Worm (Caenorhabditis elegans) whole organism, L1 larva: ENCODE measurements around the gene W02C12.2.

Experiments used
- C04F5.9 ChIP-seq: sonication (generic microtip); optimal IDR thresholded peaks from 2 replicates; lab custom pipeline; 2016; ENCODE audit warnings: missing genetic modification characterization, missing compliant biosample characterization
- Y116A8C.19 ChIP-seq: sonication (generic microtip); optimal IDR thresholded peaks from 2 replicates; lab custom pipeline; 2016; ENCODE audit warnings: missing compliant biosample characterization, missing genetic modification characterization, borderline replicate concordance
- blmp-1 ChIP-seq: fragments of 150-350 bp; optimal IDR thresholded peaks from 2 replicates; lab custom pipeline; 2014; ENCODE audit warnings: missing biosample characterization, missing genetic modification characterization
- ceh-63 ChIP-seq: fragments of 200-800 bp; sonication (Bioruptor generic); optimal IDR thresholded peaks from 2 replicates; lab custom pipeline; 2018; ENCODE audit warnings: mild to moderate bottlenecking, missing genetic modification characterization, missing compliant biosample characterization
- ceh-82 ChIP-seq, 3 experiments: fragments of 150-350 bp in 1 of 3; sonication (generic microtip) in 2 of 3; optimal IDR thresholded peaks; 2 replicates each; lab custom pipeline; 2014 to 2017; ENCODE audit warnings: missing biosample characterization in 3 of 3, missing genetic modification characterization in 3 of 3
- dpl-1 ChIP-seq, 3 experiments: fragments of 150-350 bp in 2 of 3; sonication (generic microtip) in 1 of 3; optimal IDR thresholded peaks; 2 replicates each; lab custom pipeline; 2014 to 2017; ENCODE audit warnings: missing biosample characterization in 3 of 3, missing genetic modification characterization in 3 of 3, missing genetic modification reagents in 3 of 3
- efl-1 ChIP-seq, 4 experiments: fragments of 150-350 bp; optimal IDR thresholded peaks in 3 of 4; peaks in 1 of 4; 1 replicate in 1 of 4; 2 replicates in 3 of 4; lab custom pipeline; 2014; ENCODE audit warnings: missing biosample characterization in 2 of 4, missing genetic modification characterization in 2 of 4, missing genetic modification reagents in 2 of 4
- efl-3 ChIP-seq: fragments of 200-800 bp; sonication (Bioruptor generic); optimal IDR thresholded peaks from 2 replicates; lab custom pipeline; 2018; ENCODE audit warnings: mild to moderate bottlenecking, missing genetic modification characterization, missing compliant biosample characterization
- egl-13 ChIP-seq: sonication (generic microtip); optimal IDR thresholded peaks from 2 replicates; lab custom pipeline; 2016; ENCODE audit warnings: missing genotype, missing genetic modification reagents, missing genetic modification characterization, missing compliant biosample characterization
- egl-27 ChIP-seq, 2 experiments: fragments of 150-350 bp in 1 of 2; sonication (generic microtip); optimal IDR thresholded peaks; 3 replicates each; lab custom pipeline; 2017 to 2018; ENCODE audit warnings: missing biosample characterization in 2 of 2, missing genetic modification characterization in 2 of 2, missing genetic modification reagents in 2 of 2
- elt-2 ChIP-seq: sonication (generic microtip); optimal IDR thresholded peaks from 2 replicates; lab custom pipeline; 2016; ENCODE audit warnings: missing genetic modification characterization, mild to moderate bottlenecking, inconsistent platforms, missing compliant biosample characterization, missing genetic modification reagents
- elt-3 ChIP-seq, 6 experiments: fragments of 150-350 bp in 1 of 6; sonication (generic microtip); optimal IDR thresholded peaks; 2 replicates each; lab custom pipeline; 2017 to 2018; ENCODE audit warnings: missing biosample characterization in 6 of 6, missing genetic modification characterization in 6 of 6, inconsistent platforms in 1 of 6
- fkh-10 ChIP-seq: sonication (generic microtip); optimal IDR thresholded peaks from 2 replicates; lab custom pipeline; 2017; ENCODE audit warnings: missing biosample characterization, missing genetic modification reagents, missing genetic modification characterization
- fkh-4 ChIP-seq: sonication (generic microtip); optimal IDR thresholded peaks from 2 replicates; lab custom pipeline; 2016; ENCODE audit warnings: missing compliant biosample characterization, missing genetic modification characterization, borderline replicate concordance
- fkh-8 ChIP-seq: sonication (generic microtip); optimal IDR thresholded peaks from 2 replicates; lab custom pipeline; 2016; ENCODE audit warnings: mild to moderate bottlenecking, missing genetic modification characterization, missing compliant biosample characterization
- fos-1 ChIP-seq: fragments of 150-350 bp; optimal IDR thresholded peaks from 2 replicates; lab custom pipeline; 2014; ENCODE audit warnings: missing biosample characterization, missing genetic modification characterization
- hlh-17 ChIP-seq: fragments of 200-800 bp; sonication (Bioruptor generic); optimal IDR thresholded peaks from 2 replicates; lab custom pipeline; 2018; ENCODE audit warnings: missing genetic modification characterization, mild to moderate bottlenecking, missing compliant biosample characterization, moderate library complexity, borderline replicate concordance
- hpl-2 ChIP-seq: fragments of 150-350 bp; optimal IDR thresholded peaks from 2 replicates; lab custom pipeline; 2014; ENCODE audit warnings: missing biosample characterization, missing genetic modification reagents, missing genetic modification characterization
- irx-1 ChIP-seq: sonication (generic microtip); optimal IDR thresholded peaks from 2 replicates; lab custom pipeline; 2016; ENCODE audit warnings: missing genetic modification characterization, missing compliant biosample characterization
- isw-1 ChIP-seq: fragments of 200-800 bp; sonication (Bioruptor generic); IDR thresholded peaks from 2 replicates; pipeline ENCODE4 v1.3.6; 2022; ENCODE audit warnings: missing genetic modification characterization, missing compliant biosample characterization
- lin-13 ChIP-seq: fragments of 150-350 bp; optimal IDR thresholded peaks from 2 replicates; lab custom pipeline; 2014; ENCODE audit warnings: missing biosample characterization, missing genetic modification reagents, missing genetic modification characterization
- lin-14 ChIP-seq: fragments of 200-800 bp; sonication (Bioruptor generic); optimal IDR thresholded peaks from 2 replicates; lab custom pipeline; 2018; ENCODE audit warnings: mild to moderate bottlenecking, missing genetic modification characterization, moderate library complexity, missing compliant biosample characterization
- lin-35 ChIP-seq, 2 experiments: fragments of 150-350 bp; optimal IDR thresholded peaks; 2 replicates each; lab custom pipeline; 2014; ENCODE audit warnings: missing biosample characterization in 2 of 2, missing genetic modification characterization in 2 of 2, missing genetic modification reagents in 2 of 2
- lin-39 ChIP-seq: fragments of 150-350 bp; optimal IDR thresholded peaks from 2 replicates; lab custom pipeline; 2014; ENCODE audit warnings: missing biosample characterization, missing genetic modification reagents, missing genetic modification characterization
- lir-3 ChIP-seq: sonication (generic microtip); optimal IDR thresholded peaks from 2 replicates; lab custom pipeline; 2016; ENCODE audit warnings: mild to moderate bottlenecking, missing genetic modification characterization, moderate library complexity, missing compliant biosample characterization; ENCODE audit not compliant: poor library complexity
- lsy-2 ChIP-seq, 2 experiments: fragments of 150-350 bp; optimal IDR thresholded peaks; 2 replicates each; lab custom pipeline; 2014; ENCODE audit warnings: missing biosample characterization in 2 of 2, missing genetic modification characterization in 2 of 2
- nhr-19 ChIP-seq: fragments of 200-800 bp; sonication (Bioruptor generic); conservative IDR thresholded peaks from 2 replicates; pipeline ENCODE4 v1.3.6; 2022; ENCODE audit warnings: missing genetic modification characterization, missing compliant biosample characterization
- nhr-237 ChIP-seq: fragments of 150-350 bp; optimal IDR thresholded peaks from 2 replicates; lab custom pipeline; 2014; ENCODE audit warnings: missing biosample characterization, missing genetic modification characterization
- nhr-28 ChIP-seq: fragments of 150-350 bp; optimal IDR thresholded peaks from 2 replicates; lab custom pipeline; 2014; ENCODE audit warnings: missing biosample characterization, missing genetic modification characterization
- nhr-47 ChIP-seq: sonication (generic microtip); optimal IDR thresholded peaks from 2 replicates; lab custom pipeline; 2016; ENCODE audit warnings: mild to moderate bottlenecking, missing genetic modification characterization, moderate library complexity, missing compliant biosample characterization
- nhr-71 ChIP-seq: sonication (generic microtip); optimal IDR thresholded peaks from 2 replicates; lab custom pipeline; 2016; ENCODE audit warnings: mild to moderate bottlenecking, missing genetic modification characterization, moderate library complexity, missing compliant biosample characterization
- nhr-85 ChIP-seq: sonication (generic microtip); peaks from one replicate; lab custom pipeline; 2016; ENCODE audit warnings: missing genetic modification characterization, inconsistent platforms, missing compliant biosample characterization
- pqm-1 ChIP-seq: sonication (generic microtip); optimal IDR thresholded peaks from 3 replicates; lab custom pipeline; 2017; ENCODE audit warnings: missing biosample characterization, missing genetic modification characterization
- skn-1 ChIP-seq: fragments of 150-350 bp; optimal IDR thresholded peaks from 2 replicates; lab custom pipeline; 2014; ENCODE audit warnings: missing biosample characterization, missing genetic modification characterization
- snpc-4 ChIP-seq: fragments of 150-350 bp; optimal IDR thresholded peaks from 2 replicates; lab custom pipeline; 2014; ENCODE audit warnings: missing biosample characterization, missing genetic modification characterization
- snu-23 ChIP-seq: sonication (generic microtip); optimal IDR thresholded peaks from 2 replicates; lab custom pipeline; 2016; ENCODE audit warnings: missing genetic modification characterization, missing compliant biosample characterization
- sptf-1 ChIP-seq: fragments of 150-350 bp; optimal IDR thresholded peaks from 2 replicates; lab custom pipeline; 2014; ENCODE audit warnings: missing biosample characterization, missing genetic modification characterization
- sup-37 ChIP-seq: fragments of 200-800 bp; sonication (Bioruptor generic); optimal IDR thresholded peaks from 2 replicates; lab custom pipeline; 2018; ENCODE audit warnings: mild to moderate bottlenecking, missing genetic modification characterization, missing compliant biosample characterization
- swsn-7 ChIP-seq: sonication (generic microtip); optimal IDR thresholded peaks from 2 replicates; lab custom pipeline; 2016; ENCODE audit warnings: missing genetic modification characterization, missing compliant biosample characterization
- tbx-2 ChIP-seq: sonication (generic microtip); optimal IDR thresholded peaks from 2 replicates; lab custom pipeline; 2016; ENCODE audit warnings: missing genetic modification characterization, missing compliant biosample characterization
- tlp-1 ChIP-seq: fragments of 150-350 bp; optimal IDR thresholded peaks from 2 replicates; lab custom pipeline; 2014; ENCODE audit warnings: missing biosample characterization, missing genetic modification characterization
- unc-30 ChIP-seq: sonication (generic microtip); optimal IDR thresholded peaks from 2 replicates; lab custom pipeline; 2017; ENCODE audit warnings: missing biosample characterization, missing genetic modification characterization
- unc-62 ChIP-seq: fragments of 150-350 bp; optimal IDR thresholded peaks from 2 replicates; lab custom pipeline; 2014; ENCODE audit warnings: missing biosample characterization, missing genetic modification reagents, missing genetic modification characterization
- unc-86 ChIP-seq: sonication (generic microtip); optimal IDR thresholded peaks from 2 replicates; lab custom pipeline; 2016; ENCODE audit warnings: missing genetic modification characterization, missing compliant biosample characterization
- unc-98 ChIP-seq: fragments of 200-800 bp; sonication (Bioruptor generic); IDR thresholded peaks from 2 replicates; pipeline ENCODE4 v1.3.6; 2022; ENCODE audit warnings: missing genetic modification characterization, missing compliant biosample characterization
- xbp-1 ChIP-seq: sonication (generic microtip); optimal IDR thresholded peaks from 2 replicates; lab custom pipeline; 2016; ENCODE audit warnings: missing genetic modification characterization, missing compliant biosample characterization
- zip-4 ChIP-seq: fragments of 200-800 bp; sonication (Bioruptor generic); optimal IDR thresholded peaks from 2 replicates; lab custom pipeline; 2018; ENCODE audit warnings: mild to moderate bottlenecking, missing genetic modification characterization, moderate library complexity, missing compliant biosample characterization
- ztf-11 ChIP-seq, 2 experiments: sonication (generic microtip); optimal IDR thresholded peaks; 2 replicates each; lab custom pipeline; 2016 to 2017; ENCODE audit warnings: missing genetic modification characterization in 2 of 2, missing biosample characterization in 1 of 2, missing compliant biosample characterization in 1 of 2
- ztf-4 ChIP-seq: fragments of 150-350 bp; optimal IDR thresholded peaks from 2 replicates; lab custom pipeline; 2014; ENCODE audit warnings: missing biosample characterization, missing genetic modification characterization

The W02C12.2 gene

DNA sequence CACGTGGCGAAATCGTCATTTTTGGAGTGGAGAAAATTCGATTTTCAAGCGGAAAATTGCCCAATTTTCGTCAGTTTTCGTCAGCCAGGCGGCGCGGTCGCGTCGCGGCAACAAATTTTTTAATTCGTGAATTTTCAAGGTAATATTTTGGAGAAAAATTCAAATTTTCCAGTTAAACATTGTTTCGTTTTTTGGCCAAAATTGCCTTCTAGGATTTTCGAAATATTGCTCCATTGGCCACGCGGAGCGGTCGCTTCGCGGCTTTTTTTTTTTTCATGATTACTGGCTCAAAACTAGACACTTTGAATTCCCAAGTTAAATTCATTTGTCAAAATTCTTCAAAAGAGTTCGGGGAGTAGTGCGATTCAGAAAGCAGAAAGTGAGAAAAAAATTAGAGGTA is 39.9 kb upstream of the W02C12.2 start:
- TF ChIP-seq Y116A8C.19 (tag; lab: Kevin White, UChicago) (no peak), lin-35 (GFP tag; optimal IDR thresholded peaks at IDR 0.05; lab: Kevin White, UChicago) (no peak), nhr-85 (tag; lab: Kevin White, UChicago) (peak; percentile 3), hlh-17 (GFP tag; lab: Kevin White, UChicago) (no peak), sup-37 (GFP tag; lab: Kevin White, UChicago) (no peak), fkh-4 (tag; lab: Kevin White, UChicago) (no peak), hpl-2 (no peak), fos-1 (tag; lab: Kevin White, UChicago) (no peak), egl-27 (tag; optimal IDR thresholded peaks at IDR 0.05; lab: Kevin White, UChicago) (no peak), efl-1 (optimal IDR thresholded peaks at IDR 0.05; lab: Kevin White, UChicago) (no peak), efl-1 (GFP tag; optimal IDR thresholded peaks at IDR 0.05 in 1 of 2; lab: Kevin White, UChicago) (peak in 1 of 2 experiments; percentile 13)

DNA sequence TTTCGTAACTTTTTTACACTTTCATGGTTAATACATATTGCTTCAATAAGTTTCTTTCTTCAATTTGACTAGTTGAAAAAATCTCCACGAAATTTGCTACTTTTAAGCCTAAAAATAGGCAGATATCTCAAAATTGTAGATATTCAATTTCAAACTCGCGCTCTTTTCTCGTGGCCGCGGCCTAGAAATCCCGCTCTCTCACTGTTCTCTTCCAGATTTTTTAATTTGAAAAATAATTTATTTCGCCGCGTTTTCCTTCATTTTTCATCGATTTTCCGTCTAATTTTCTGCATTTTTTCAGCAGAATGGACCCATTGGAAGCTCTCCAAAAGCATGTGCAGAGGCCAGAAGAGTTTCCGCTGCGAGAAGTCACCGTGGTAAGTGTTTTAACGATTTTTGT is 34.5 kb upstream of the W02C12.2 start, which contains the start of gene cdc-73:
TSS of gene cdc-73 (plus strand) at position 302 of the 400 bp plus-strand sequence.
- TF ChIP-seq swsn-7 (tag; lab: Kevin White, UChicago) (peak; percentile 52), unc-62 (no peak), egl-13 (tag; lab: Kevin White, UChicago) (peak; percentile 26), xbp-1 (tag; lab: Kevin White, UChicago) (peak; percentile 54), snpc-4 (tag; lab: Kevin White, UChicago) (no peak), isw-1 (peak; percentile 34), ztf-4 (tag; lab: Kevin White, UChicago) (no peak), zip-4 (no peak), lin-39 (no peak), efl-3 (GFP tag; lab: Kevin White, UChicago) (no peak), nhr-71 (tag; lab: Kevin White, UChicago) (peak; percentile 74), nhr-237 (tag; lab: Kevin White, UChicago) (no peak), nhr-85 (tag; lab: Kevin White, UChicago) (peak; percentile 33), lin-14 (no peak), sptf-1 (tag; lab: Kevin White, UChicago) (no peak), unc-86 (tag; lab: Kevin White, UChicago) (peak; percentile 29), lsy-2 (tag; optimal IDR thresholded peaks at IDR 0.05; lab: Kevin White, UChicago) (peak; percentile 59 to 60), nhr-19 (GFP tag; lab: Robert Waterston, UW) (peak; percentile 46), lin-35 (GFP tag; optimal IDR thresholded peaks at IDR 0.05; lab: Kevin White, UChicago) (peak; percentile 94), ztf-11 (tag; optimal IDR thresholded peaks at IDR 0.05; lab: Kevin White, UChicago) (peak in 1 of 2 experiments; percentile 63), C04F5.9 (tag; lab: Kevin White, UChicago) (peak; percentile 22), nhr-47 (peak; percentile 73), pqm-1 (tag; lab: Kevin White, UChicago) (no peak), elt-2 (tag; lab: Kevin White, UChicago) (no peak), tbx-2 (tag; lab: Kevin White, UChicago) (peak; percentile 72), nhr-28 (tag; lab: Kevin White, UChicago) (no peak), lin-13 (GFP tag; lab: Kevin White, UChicago) (peak; percentile 1), fkh-8 (tag; lab: Kevin White, UChicago) (peak; percentile 15), elt-3 (tag; optimal IDR thresholded peaks at IDR 0.05; lab: Kevin White, UChicago) (peak in 1 of 6 experiments; percentile 39), efl-1 (optimal IDR thresholded peaks at IDR 0.05; lab: Kevin White, UChicago) (peak; percentile 93 to 94), efl-1 (GFP tag; optimal IDR thresholded peaks at IDR 0.05 in 1 of 2; lab: Kevin White, UChicago) (peak; percentile 92 to 99), skn-1 (tag; lab: Kevin White, UChicago) (no peak), unc-30 (no peak), fkh-10 (GFP tag; lab: Kevin White, UChicago) (no peak), irx-1 (peak; percentile 83), tlp-1 (tag; lab: Kevin White, UChicago) (no peak), blmp-1 (tag; lab: Kevin White, UChicago) (no peak), lir-3 (tag; lab: Kevin White, UChicago) (no peak), dpl-1 (GFP tag; optimal IDR thresholded peaks at IDR 0.05; lab: Kevin White, UChicago) (peak; percentile 89 to 93 (median 91)), ceh-63 (GFP tag; lab: Kevin White, UChicago) (no peak), ceh-82 (tag; optimal IDR thresholded peaks at IDR 0.05; lab: Kevin White, UChicago) (peak; percentile 22 to 58 (median 25)), egl-27 (tag; optimal IDR thresholded peaks at IDR 0.05; lab: Kevin White, UChicago) (no peak), snu-23 (peak; percentile 63), unc-98 (GFP tag; lab: Robert Waterston, UW) (0 out of 2 replicates have a peak, but pooled peaks have one; percentile 37)
